Fruit fly (Drosophila melanogaster): ENCODE results near the gene bbg.

dm6 chr3L:14569620-14570537 lies 33.8 kb upstream of the bbg start:
- TF ChIP-seq CG8478 (optimal IDR thresholded peaks at IDR 0.05) (no peak), CTCF (optimal IDR thresholded peaks at IDR 0.05) (no peak)

All from S2 (cell line).